Fruit fly (Drosophila melanogaster): ENCODE results near the gene Rpn12R.
A peak's percentile ranks its signal among the peaks of the same experiment; 100 is the strongest.

Rpn12R gene

dm6 chr3L:15039510-15039909, 2.9 kb downstream of the Rpn12R start:
- TF ChIP-seq insv (GFP tag; optimal IDR thresholded peaks at IDR 0.05), result peak in 1 of 2 experiments; percentile 24
- TF ChIP-seq az2 (GFP tag; optimal IDR thresholded peaks at IDR 0.05), result no peak
- TF ChIP-seq gsb-n (tag; optimal IDR thresholded peaks at IDR 0.05), result no peak
- no peak for TF ChIP-seq nom (GFP tag; optimal IDR thresholded peaks at IDR 0.05)
- TF ChIP-seq tll (GFP tag; optimal IDR thresholded peaks at IDR 0.05), result peak in 1 of 2 experiments; percentile 18
- peak; percentile 97 for TF ChIP-seq zen (tag; optimal IDR thresholded peaks at IDR 0.05)
- TF ChIP-seq CG31441 (GFP tag; IDR thresholded peaks at IDR 0.05), result no peak
- TF ChIP-seq MTF-1 (GFP tag; optimal IDR thresholded peaks at IDR 0.05; ENCODE audit: borderline replicate concordance), result no peak
- peak; percentile 71 for TF ChIP-seq twi (tag; optimal IDR thresholded peaks at IDR 0.05)

- no peak for TF ChIP-seq chinmo (GFP tag; IDR thresholded peaks at IDR 0.05; ENCODE audit: partially characterized antibody)
- TF ChIP-seq sens (GFP tag), result peak; percentile 45
- peak; percentile 41 for TF ChIP-seq CG2120 (GFP tag; optimal IDR thresholded peaks at IDR 0.05)
- TF ChIP-seq ind (GFP tag; optimal IDR thresholded peaks at IDR 0.05), result peak; percentile 9
- no peak for TF ChIP-seq chif (GFP tag; optimal IDR thresholded peaks at IDR 0.05)
- TF ChIP-seq CG30403 (GFP tag; optimal IDR thresholded peaks at IDR 0.05), result peak; percentile 16
- peak; percentile 7 for TF ChIP-seq pho (GFP tag; optimal IDR thresholded peaks at IDR 0.05)
- TF ChIP-seq CG9727 (GFP tag; optimal IDR thresholded peaks at IDR 0.05), result peak; percentile 7
- TF ChIP-seq CG4328 (GFP tag; optimal IDR thresholded peaks at IDR 0.05), result no peak
- TF ChIP-seq Hmr (GFP tag; optimal IDR thresholded peaks at IDR 0.05), result peak; percentile 45
- peak; percentile 25 for TF ChIP-seq CG18599 (GFP tag; optimal IDR thresholded peaks at IDR 0.05)
- peak; percentile 22 for TF ChIP-seq cwo (GFP tag; optimal IDR thresholded peaks at IDR 0.05)
- TF ChIP-seq danr (GFP tag; IDR thresholded peaks at IDR 0.05), result no peak
- peak; percentile 47 for TF ChIP-seq Ets65A (GFP tag)
- TF ChIP-seq D19A (tag; optimal IDR thresholded peaks at IDR 0.05), result peak; percentile 89
- peak; percentile 40 for TF ChIP-seq CG7556 (GFP tag; optimal IDR thresholded peaks at IDR 0.05)
- no peak for TF ChIP-seq CG1832 (GFP tag; optimal IDR thresholded peaks at IDR 0.05)
- peak; percentile 31 for TF ChIP-seq gem (tag; optimal IDR thresholded peaks at IDR 0.05)
- no peak for TF ChIP-seq Fer2 (tag; optimal IDR thresholded peaks at IDR 0.05)
- peak; percentile 41; the same call in 2 of the 3 replicates for TF ChIP-seq row (GFP tag; IDR thresholded peaks at IDR 0.05)
- peak; percentile 3 for TF ChIP-seq Fer1 (GFP tag; optimal IDR thresholded peaks at IDR 0.05)
- TF ChIP-seq lab (GFP tag; optimal IDR thresholded peaks at IDR 0.05), result peak; percentile 5
- TF ChIP-seq cas (GFP tag; IDR thresholded peaks at IDR 0.05), result no peak
- TF ChIP-seq Meics (GFP tag; optimal IDR thresholded peaks at IDR 0.05), result peak; percentile 39
- TF ChIP-seq CG6175 (GFP tag; IDR thresholded peaks at IDR 0.05), result no peak
- TF ChIP-seq Dip2 (GFP tag; IDR thresholded peaks at IDR 0.05), result no peak
- no peak for TF ChIP-seq tll (GFP tag; optimal IDR thresholded peaks at IDR 0.05)
- peak; percentile 32 for TF ChIP-seq CG11504 (tag; optimal IDR thresholded peaks at IDR 0.05)
- no peak for TF ChIP-seq Antp (GFP tag; optimal IDR thresholded peaks at IDR 0.05)
Observed at dm6 chr3L:15035585-15035984, 6.8 kb downstream of the Rpn12R start.

- no peak for TF ChIP-seq chn (GFP tag; optimal IDR thresholded peaks at IDR 0.05)
- TF ChIP-seq Trl (optimal IDR thresholded peaks at IDR 0.05), result peak in 1 of 2 experiments; percentile 16
- TF ChIP-seq Trl (GFP tag; optimal IDR thresholded peaks at IDR 0.05), result no peak
- peak; percentile 98 for TF ChIP-seq scrt (GFP tag; optimal IDR thresholded peaks at IDR 0.05)
Observed at dm6 chr3L:15034714-15035076, 7.7 kb downstream of the Rpn12R start.
